Worm (Caenorhabditis elegans) whole organism, early embryonic: ENCODE data around the gene grl-19.

Experiments used
- B0310.2 ChIP-seq: sonication (generic microtip); optimal IDR thresholded peaks from 2 replicates; lab custom pipeline; 2016; ENCODE audit warnings: mild to moderate bottlenecking, missing genetic modification characterization, missing compliant biosample characterization
- F13C5.2 ChIP-seq: sonication (generic microtip); optimal IDR thresholded peaks from 2 replicates; lab custom pipeline; 2017; ENCODE audit warnings: mild to moderate bottlenecking, missing genetic modification characterization, inconsistent platforms, missing compliant biosample characterization
- aly-1 ChIP-seq: sonication (generic microtip); optimal IDR thresholded peaks from 2 replicates; lab custom pipeline; 2016; ENCODE audit warnings: missing genetic modification characterization, missing compliant biosample characterization
- ama-1 ChIP-seq: fragments of 150-350 bp; optimal IDR thresholded peaks from 2 replicates; lab custom pipeline; 2014
- ceh-13 ChIP-seq: fragments of 200-800 bp; sonication (Bioruptor generic); optimal IDR thresholded peaks from 2 replicates; lab custom pipeline; 2018; ENCODE audit warnings: mild to moderate bottlenecking, missing genetic modification characterization, missing compliant biosample characterization
- ceh-36 ChIP-seq: sonication (generic microtip); optimal IDR thresholded peaks from 2 replicates; lab custom pipeline; 2016; ENCODE audit warnings: missing genetic modification characterization, inconsistent platforms, missing compliant biosample characterization
- ets-7 ChIP-seq: sonication (generic microtip); optimal IDR thresholded peaks from 2 replicates; lab custom pipeline; 2016; ENCODE audit warnings: missing genotype, missing genetic modification characterization, missing compliant biosample characterization
- flt-1 ChIP-seq: fragments of 200-800 bp; sonication (Bioruptor generic); IDR thresholded peaks from 2 replicates; pipeline ENCODE4 v1.3.6; 2022; ENCODE audit warnings: missing genetic modification characterization, missing compliant biosample characterization
- hmbx-1 ChIP-seq: sonication (generic microtip); optimal IDR thresholded peaks from 2 replicates; lab custom pipeline; 2016; ENCODE audit warnings: mild to moderate bottlenecking, missing genetic modification characterization, missing compliant biosample characterization
- hmg-4 ChIP-seq: fragments of 200-800 bp; sonication (Bioruptor generic); optimal IDR thresholded peaks from 2 replicates; lab custom pipeline; 2018; ENCODE audit warnings: mild to moderate bottlenecking, missing genetic modification characterization, missing compliant biosample characterization
- hnd-1 ChIP-seq: sonication (generic microtip); optimal IDR thresholded peaks from 2 replicates; lab custom pipeline; 2016; ENCODE audit warnings: missing genetic modification characterization, missing compliant biosample characterization
- pes-1 ChIP-seq: fragments of 200-800 bp; sonication (Bioruptor generic); IDR thresholded peaks from 2 replicates; pipeline ENCODE4 v1.3.6; 2022; ENCODE audit warnings: missing genetic modification reagents, missing genetic modification characterization, missing compliant biosample characterization
- scrt-1 ChIP-seq: fragments of 200-800 bp; sonication (Bioruptor generic); IDR thresholded peaks from 2 replicates; pipeline ENCODE4 v1.3.6; 2022; ENCODE audit warnings: missing genetic modification characterization, missing compliant biosample characterization
- sea-1 ChIP-seq: fragments of 200-800 bp; sonication (Bioruptor generic); conservative IDR thresholded peaks from 2 replicates; pipeline ENCODE4 v1.3.6; 2022; ENCODE audit warnings: missing genetic modification characterization, missing compliant biosample characterization
- tbx-11 ChIP-seq: fragments of 200-800 bp; sonication (Bioruptor generic); IDR thresholded peaks from 2 replicates; pipeline ENCODE4 v1.3.6; 2022; ENCODE audit warnings: missing genetic modification characterization, missing compliant biosample characterization
- tbx-37 ChIP-seq: fragments of 200-800 bp; sonication (Bioruptor generic); conservative IDR thresholded peaks from 2 replicates; pipeline ENCODE4 v1.3.6; 2022; ENCODE audit warnings: missing genetic modification reagents, missing genetic modification characterization, missing compliant biosample characterization
- tra-4 ChIP-seq: sonication (generic microtip); optimal IDR thresholded peaks from 2 replicates; lab custom pipeline; 2017; ENCODE audit warnings: missing genetic modification characterization, missing compliant biosample characterization

The grl-19 gene

ce11 chrIV:252454-252853 lies at the start of gene grl-19:
TSS of gene grl-19 (minus strand) at chrIV:252554.
- TF ChIP-seq flt-1 (no peak), hnd-1 (tag; lab: Kevin White, UChicago) (no peak), tbx-11 (GFP tag; lab: Robert Waterston, UW) (no peak), ama-1 (no peak), ceh-36 (no peak), sea-1 (GFP tag; lab: Robert Waterston, UW) (no peak), ets-7 (tag; lab: Kevin White, UChicago) (no peak)

ce11 chrIV:300307-300706 lies 48.0 kb upstream of the grl-19 start:
- TF ChIP-seq pes-1 (GFP tag; lab: Robert Waterston, UW) (no peak), hmbx-1 (tag; lab: Kevin White, UChicago) (no peak), ceh-36 (no peak), hmg-4 (GFP tag; lab: Kevin White, UChicago) (no peak), ceh-13 (GFP tag; lab: Kevin White, UChicago) (no peak), ets-7 (tag; lab: Kevin White, UChicago) (no peak), sea-1 (GFP tag; lab: Robert Waterston, UW) (no peak), tbx-37 (GFP tag; lab: Robert Waterston, UW) (no peak), scrt-1 (GFP tag; lab: Robert Waterston, UW) (no peak), tra-4 (tag; lab: Kevin White, UChicago) (no peak), hnd-1 (tag; lab: Kevin White, UChicago) (no peak), ama-1 (no peak), flt-1 (no peak), aly-1 (tag; lab: Kevin White, UChicago) (no peak), F13C5.2 (tag; lab: Kevin White, UChicago) (no peak), tbx-11 (GFP tag; lab: Robert Waterston, UW) (no peak), B0310.2 (no peak)

ce11 chrIV:299190-299589 lies 46.8 kb upstream of the grl-19 start:
- TF ChIP-seq ama-1 (no peak), tbx-11 (GFP tag; lab: Robert Waterston, UW) (no peak), sea-1 (GFP tag; lab: Robert Waterston, UW) (no peak), hmbx-1 (tag; lab: Kevin White, UChicago) (no peak), pes-1 (GFP tag; lab: Robert Waterston, UW) (no peak), ceh-36 (no peak), scrt-1 (GFP tag; lab: Robert Waterston, UW) (no peak), flt-1 (no peak), aly-1 (tag; lab: Kevin White, UChicago) (no peak), hnd-1 (tag; lab: Kevin White, UChicago) (no peak), B0310.2 (no peak), ceh-13 (GFP tag; lab: Kevin White, UChicago) (no peak), F13C5.2 (tag; lab: Kevin White, UChicago) (no peak)

- TF ChIP-seq hmbx-1 (tag; lab: Kevin White, UChicago) (no peak), F13C5.2 (tag; lab: Kevin White, UChicago) (no peak), ceh-13 (GFP tag; lab: Kevin White, UChicago) (no peak)
Observed at ce11 chrIV:298204-298603, 45.9 kb upstream of the grl-19 start, which contains the start of gene pnp-1. TSS of gene pnp-1 (minus strand) at chrIV:298304.

- no peak for TF ChIP-seq B0310.2
- no peak for TF ChIP-seq sea-1 (GFP tag; lab: Robert Waterston, UW)
- TF ChIP-seq pes-1 (GFP tag; lab: Robert Waterston, UW), result no peak
Observed at ce11 chrIV:296849-297248, 44.5 kb upstream of the grl-19 start.

- TF ChIP-seq hmbx-1 (tag; lab: Kevin White, UChicago), result no peak
Observed at ce11 chrIV:295734-296201, 43.4 kb upstream of the grl-19 start.

ce11 chrIV:294737-295136 lies 42.4 kb upstream of the grl-19 start:
- no peak for TF ChIP-seq flt-1
- TF ChIP-seq ceh-13 (GFP tag; lab: Kevin White, UChicago), result no peak
- TF ChIP-seq hnd-1 (tag; lab: Kevin White, UChicago), result no peak
- TF ChIP-seq B0310.2, result no peak
- no peak for TF ChIP-seq ets-7 (tag; lab: Kevin White, UChicago)
- TF ChIP-seq hmbx-1 (tag; lab: Kevin White, UChicago), result no peak
- no peak for TF ChIP-seq tbx-37 (GFP tag; lab: Robert Waterston, UW)
- no peak for TF ChIP-seq scrt-1 (GFP tag; lab: Robert Waterston, UW)
- no peak for TF ChIP-seq hmg-4 (GFP tag; lab: Kevin White, UChicago)
- TF ChIP-seq aly-1 (tag; lab: Kevin White, UChicago), result no peak
- no peak for TF ChIP-seq ceh-36
- no peak for TF ChIP-seq tbx-11 (GFP tag; lab: Robert Waterston, UW)
- no peak for TF ChIP-seq sea-1 (GFP tag; lab: Robert Waterston, UW)
- TF ChIP-seq F13C5.2 (tag; lab: Kevin White, UChicago), result no peak
- no peak for TF ChIP-seq pes-1 (GFP tag; lab: Robert Waterston, UW)
- TF ChIP-seq ama-1, result no peak
- no peak for TF ChIP-seq tra-4 (tag; lab: Kevin White, UChicago)

ce11 chrIV:293995-294700 lies 41.8 kb upstream of the grl-19 start:
- TF ChIP-seq flt-1 (no peak), B0310.2 (no peak), tra-4 (tag; lab: Kevin White, UChicago) (no peak), ets-7 (tag; lab: Kevin White, UChicago) (no peak)
